Worm (Caenorhabditis elegans): ENCODE data around the gene ogt-1.

Gene ogt-1

DNA sequence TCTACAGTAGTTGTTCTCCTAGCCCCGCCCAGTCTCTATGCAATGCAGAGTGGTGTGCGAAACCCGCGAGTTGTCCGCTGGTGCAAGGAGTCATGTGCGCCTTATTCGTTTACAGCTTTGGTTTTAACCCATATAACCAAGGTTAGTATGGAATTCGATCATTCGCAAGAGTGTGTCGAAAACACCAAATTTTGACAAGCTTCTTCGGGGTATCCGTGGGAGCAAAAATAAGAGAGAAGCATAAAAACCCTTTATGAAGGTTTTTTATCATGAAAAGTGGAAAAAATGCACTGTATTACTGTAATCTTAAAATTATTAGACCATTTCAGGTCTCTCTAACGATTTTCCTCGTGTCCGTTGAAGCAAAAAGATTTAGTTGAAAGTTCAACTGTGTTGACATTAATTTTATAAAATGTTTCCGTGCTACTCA is 11.4 kb downstream of the ogt-1 start (continued):
- peak; percentile 28 for TF ChIP-seq rbr-2 (tag; optimal IDR thresholded peaks at IDR 0.05)
- TF ChIP-seq T26A8.4 (GFP tag; IDR thresholded peaks at IDR 0.05), result peak; percentile 91
- peak; percentile 63 for TF ChIP-seq mes-2 (tag; optimal IDR thresholded peaks at IDR 0.05; ENCODE audit: poor library complexity, severe bottlenecking)
- TF ChIP-seq sdz-12 (GFP tag; optimal IDR thresholded peaks at IDR 0.05), result no peak
- no peak for TF ChIP-seq Y5F2A.4 (GFP tag; optimal IDR thresholded peaks at IDR 0.05)
- TF ChIP-seq nhr-77 (tag; optimal IDR thresholded peaks at IDR 0.05), result no peak
- TF ChIP-seq egl-43 (GFP tag; IDR thresholded peaks at IDR 0.05), result no peak
- TF ChIP-seq ceh-28 (tag; optimal IDR thresholded peaks at IDR 0.05), result no peak
- peak; percentile 39; the same call in 1 of the 2 replicates for TF ChIP-seq tra-1 (GFP tag; IDR thresholded peaks at IDR 0.05)
- no peak for TF ChIP-seq lim-7 (GFP tag; IDR thresholded peaks at IDR 0.05)
- TF ChIP-seq ceh-20 (GFP tag; IDR thresholded peaks at IDR 0.05), result no peak
- TF ChIP-seq lsy-2 (tag; optimal IDR thresholded peaks at IDR 0.05), result peak in 1 of 2 experiments; percentile 56
- no peak for TF ChIP-seq ceh-82 (tag; optimal IDR thresholded peaks at IDR 0.05)
- TF ChIP-seq spr-1 (tag; optimal IDR thresholded peaks at IDR 0.05), result peak; percentile 47
- TF ChIP-seq nhr-41 (GFP tag; IDR thresholded peaks at IDR 0.05), result 0 out of 2 replicates have a peak, but pooled peaks have one; percentile 26
- no peak for TF ChIP-seq lin-15B (tag; optimal IDR thresholded peaks at IDR 0.05)
- no peak for TF ChIP-seq dmd-8 (GFP tag; IDR thresholded peaks at IDR 0.05)
- no peak for TF ChIP-seq R02D3.7 (tag; optimal IDR thresholded peaks at IDR 0.05)
- peak; percentile 62 for TF ChIP-seq arid-1 (GFP tag; conservative IDR thresholded peaks at IDR 0.05)
- TF ChIP-seq mep-1 (tag; optimal IDR thresholded peaks at IDR 0.05), result no peak
- TF ChIP-seq php-3 (GFP tag; IDR thresholded peaks at IDR 0.05), result peak; percentile 71; the same call in 1 of the 2 replicates
- peak; percentile 85 for TF ChIP-seq ama-1 (optimal IDR thresholded peaks at IDR 0.05)
- TF ChIP-seq F26F4.8 (GFP tag; conservative IDR thresholded peaks at IDR 0.05), result no peak
- peak; percentile 26 for TF ChIP-seq nhr-6 (tag; optimal IDR thresholded peaks at IDR 0.05)
- TF ChIP-seq cey-2 (tag; optimal IDR thresholded peaks at IDR 0.05; ENCODE audit: borderline replicate concordance, insufficient read depth), result no peak
- no peak for TF ChIP-seq mxl-3 (GFP tag; optimal IDR thresholded peaks at IDR 0.05)
- TF ChIP-seq dmd-9 (GFP tag; IDR thresholded peaks at IDR 0.05), result no peak
- TF ChIP-seq skn-1 (tag; optimal IDR thresholded peaks at IDR 0.05), result no peak
- no peak for TF ChIP-seq D1046.2 (GFP tag; IDR thresholded peaks at IDR 0.05)
- no peak for TF ChIP-seq ceh-32 (tag; optimal IDR thresholded peaks at IDR 0.05; ENCODE audit: poor library complexity)
- peak; percentile 61; the same call in 1 of the 2 replicates for TF ChIP-seq ceh-44 (GFP tag; IDR thresholded peaks at IDR 0.05)
- peak; percentile 51 for TF ChIP-seq dve-1 (tag; optimal IDR thresholded peaks at IDR 0.05; ENCODE audit: insufficient read depth)
- no peak for TF ChIP-seq fos-1 (tag; optimal IDR thresholded peaks at IDR 0.05)
- no peak for TF ChIP-seq F44E2.7 (GFP tag; IDR thresholded peaks at IDR 0.05)
- TF ChIP-seq pqm-1 (tag; optimal IDR thresholded peaks at IDR 0.05), result no peak
- no peak for TF ChIP-seq madf-5 (GFP tag; IDR thresholded peaks at IDR 0.05)
- peak; percentile 40 for TF ChIP-seq hlh-11 (tag; optimal IDR thresholded peaks at IDR 0.05)
- peak; percentile 65 for TF ChIP-seq hlh-30 (tag; optimal IDR thresholded peaks at IDR 0.05; ENCODE audit: insufficient read depth)
- no peak for TF ChIP-seq ZK337.2 (GFP tag; IDR thresholded peaks at IDR 0.05)
- TF ChIP-seq lin-39 (tag; optimal IDR thresholded peaks at IDR 0.05), result no peak
- TF ChIP-seq ces-1 (GFP tag; optimal IDR thresholded peaks at IDR 0.05), result no peak
- TF ChIP-seq dpl-1 (GFP tag; optimal IDR thresholded peaks at IDR 0.05), result no peak
- TF ChIP-seq Y48G9A.11 (GFP tag; IDR thresholded peaks at IDR 0.05), result peak; percentile 68; the same call in 1 of the 2 replicates
- no peak for TF ChIP-seq ztf-7 (tag; optimal IDR thresholded peaks at IDR 0.05)
- no peak for TF ChIP-seq hmg-1.1 (GFP tag; IDR thresholded peaks at IDR 0.05)
- TF ChIP-seq saeg-2 (GFP tag; IDR thresholded peaks at IDR 0.05), result no peak
- no peak for TF ChIP-seq unc-130 (GFP tag; optimal IDR thresholded peaks at IDR 0.05)
- TF ChIP-seq gei-8 (GFP tag; optimal IDR thresholded peaks at IDR 0.05), result no peak
- TF ChIP-seq lin-13 (GFP tag; optimal IDR thresholded peaks at IDR 0.05), result peak; percentile 39
- TF ChIP-seq nhr-25 (tag; optimal IDR thresholded peaks at IDR 0.05; ENCODE audit: borderline replicate concordance, insufficient read depth), result no peak
- TF ChIP-seq zip-11 (GFP tag; IDR thresholded peaks at IDR 0.05), result no peak
